Fruit fly (Drosophila melanogaster): Measurements from ENCODE around the gene Bet5.
A peak's percentile ranks its signal among the peaks of the same experiment; 100 is the strongest.

Bet5 gene

dm6 chr3R:30179934-30180333 is at the start of gene Bet5:
Gene Bet5, plus strand, starts transcription at chr3R:30180232.
- no peak for TF ChIP-seq svp (GFP tag)
- TF ChIP-seq CG31627 (GFP tag; optimal IDR thresholded peaks at IDR 0.05), result no peak
- TF ChIP-seq CG6163 (GFP tag; IDR thresholded peaks at IDR 0.05), result no peak
- TF ChIP-seq CG6808 (GFP tag; optimal IDR thresholded peaks at IDR 0.05), result peak; percentile 100
- TF ChIP-seq Eip78C (GFP tag), result peak; percentile 31
- no peak for TF ChIP-seq esn (GFP tag; optimal IDR thresholded peaks at IDR 0.05)

dm6 chr3R:30132295-30132694 is 47.7 kb upstream of the Bet5 start, which contains the start of gene CG31029:
Gene CG31029, minus strand, starts transcription at chr3R:30132395.
- TF ChIP-seq svp (GFP tag) (peak; percentile 15), CG16779 (tag; optimal IDR thresholded peaks at IDR 0.05) (no peak)

dm6 chr3R:30134063-30135047 is 45.7 kb upstream of the Bet5 start, which contains the start of gene Tpi:
Gene Tpi, minus strand, starts transcription at chr3R:30134599.
- TF ChIP-seq OdsH (GFP tag; optimal IDR thresholded peaks at IDR 0.05) (peak; percentile 73), Eip75B (GFP tag; optimal IDR thresholded peaks at IDR 0.05) (peak; percentile 27), CG6854 (GFP tag; optimal IDR thresholded peaks at IDR 0.05) (no peak), net (GFP tag; optimal IDR thresholded peaks at IDR 0.05) (peak; percentile 70), Met (GFP tag; optimal IDR thresholded peaks at IDR 0.05) (peak; percentile 47), esn (GFP tag; optimal IDR thresholded peaks at IDR 0.05) (peak; percentile 70), acj6 (GFP tag; optimal IDR thresholded peaks at IDR 0.05) (peak; percentile 69), pdm3 (GFP tag; optimal IDR thresholded peaks at IDR 0.05) (peak; percentile 78), Hr38 (GFP tag; optimal IDR thresholded peaks at IDR 0.05) (no peak), lz (GFP tag; optimal IDR thresholded peaks at IDR 0.05) (peak; percentile 65), CG16779 (tag; optimal IDR thresholded peaks at IDR 0.05) (peak; percentile 1), CG4318 (GFP tag; optimal IDR thresholded peaks at IDR 0.05) (no peak), CG3032 (tag; optimal IDR thresholded peaks at IDR 0.05) (no peak), CG8119 (GFP tag; IDR thresholded peaks at IDR 0.05) (peak; percentile 63), CG15336 (GFP tag; IDR thresholded peaks at IDR 0.05) (peak; percentile 81), CG34406 (GFP tag; optimal IDR thresholded peaks at IDR 0.05) (peak; percentile 55), CG6808 (GFP tag; optimal IDR thresholded peaks at IDR 0.05) (no peak), Ets21C (GFP tag; optimal IDR thresholded peaks at IDR 0.05) (peak; percentile 54), CG8632 (GFP tag; optimal IDR thresholded peaks at IDR 0.05) (peak; percentile 34), Gug (GFP tag; IDR thresholded peaks at IDR 0.05) (no peak), eg (GFP tag; IDR thresholded peaks at IDR 0.05) (peak; percentile 72), CG6163 (GFP tag; IDR thresholded peaks at IDR 0.05) (peak; percentile 66), CG7368 (GFP tag; optimal IDR thresholded peaks at IDR 0.05) (peak; percentile 16), CG31627 (GFP tag; optimal IDR thresholded peaks at IDR 0.05) (peak; percentile 59), Blimp-1 (GFP tag; optimal IDR thresholded peaks at IDR 0.05) (no peak), CG9139 (GFP tag; optimal IDR thresholded peaks at IDR 0.05) (no peak), CG11762 (GFP tag; optimal IDR thresholded peaks at IDR 0.05; ENCODE audit: insufficient read depth) (no peak), Sox102F (GFP tag; optimal IDR thresholded peaks at IDR 0.05) (peak; percentile 80), Sox15 (GFP tag; optimal IDR thresholded peaks at IDR 0.05) (peak; percentile 27), dac (GFP tag; optimal IDR thresholded peaks at IDR 0.05) (no peak), Hr4 (GFP tag; optimal IDR thresholded peaks at IDR 0.05) (peak; percentile 86), Sox14 (GFP tag; optimal IDR thresholded peaks at IDR 0.05) (peak; percentile 69), CG32006 (GFP tag; optimal IDR thresholded peaks at IDR 0.05) (peak; percentile 73), topi (GFP tag; optimal IDR thresholded peaks at IDR 0.05) (peak; percentile 43), vri (GFP tag; optimal IDR thresholded peaks at IDR 0.05) (peak; percentile 53), Hr39 (GFP tag; optimal IDR thresholded peaks at IDR 0.05) (peak; percentile 69), Eip78C (GFP tag) (peak; percentile 38), CG1621 (tag; optimal IDR thresholded peaks at IDR 0.05) (peak; percentile 72), CG10631 (GFP tag; optimal IDR thresholded peaks at IDR 0.05) (peak; percentile 62), svp (GFP tag) (peak; percentile 93), CG8319 (GFP tag; optimal IDR thresholded peaks at IDR 0.05) (peak; percentile 19), Smox (GFP tag; optimal IDR thresholded peaks at IDR 0.05) (peak; percentile 66), CG6792 (GFP tag; optimal IDR thresholded peaks at IDR 0.05) (peak; percentile 50)
